Fruit fly (Drosophila melanogaster): Measurements from ENCODE around the gene Trf2.

The Trf2 gene

DNA sequence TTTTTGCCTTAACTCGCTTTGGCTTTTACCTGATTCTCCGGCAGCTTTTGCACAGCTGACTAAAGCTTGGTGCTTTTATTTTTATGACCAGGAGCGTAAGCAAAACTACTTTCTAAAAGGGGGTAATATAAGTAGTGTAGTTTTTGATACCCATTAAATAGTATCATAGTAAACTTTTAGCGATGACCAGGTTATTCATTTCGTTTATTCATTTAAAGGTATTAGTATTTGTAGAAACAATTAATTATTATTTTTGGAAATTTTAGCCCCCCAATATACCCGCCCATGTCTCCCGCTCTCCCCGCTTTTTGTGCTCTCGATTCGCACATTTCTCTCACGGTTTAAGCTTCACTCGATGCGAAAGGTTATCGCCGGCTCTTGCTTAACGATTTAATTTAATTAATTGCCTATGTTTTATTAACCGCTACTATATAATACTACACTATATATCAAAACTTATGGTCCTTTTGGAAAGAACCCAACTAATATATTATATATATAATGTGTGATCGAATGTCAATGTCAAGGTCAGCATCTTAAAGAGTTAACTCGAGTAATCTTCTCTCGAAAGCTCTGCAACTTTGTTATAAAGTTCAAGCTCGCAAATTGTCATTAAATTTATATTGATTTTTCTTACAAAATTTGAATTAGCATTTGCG is 55.4 kb downstream of the Trf2 start, which contains the start of gene Sptr (continued):
- peak; percentile 86 for TF ChIP-seq D19B (GFP tag; optimal IDR thresholded peaks at IDR 0.05)
- peak; percentile 67 for TF ChIP-seq nerfin-1 (tag; optimal IDR thresholded peaks at IDR 0.05)
- peak; percentile 87 for TF ChIP-seq CG10366 (GFP tag; IDR thresholded peaks at IDR 0.05)
- TF ChIP-seq Gug (GFP tag; IDR thresholded peaks at IDR 0.05) = peak; percentile 76; the same call in 3 of the 4 replicates
- TF ChIP-seq Poxn (GFP tag; IDR thresholded peaks at IDR 0.05) = peak; percentile 66; the same call in 1 of the 2 replicates
- TF ChIP-seq z (GFP tag; IDR thresholded peaks at IDR 0.05) = no peak
- TF ChIP-seq CG17802 (tag; optimal IDR thresholded peaks at IDR 0.05) = peak; percentile 7
- peak; percentile 57 for TF ChIP-seq CG16863 (GFP tag; optimal IDR thresholded peaks at IDR 0.05)
- TF ChIP-seq Fer1 (GFP tag; optimal IDR thresholded peaks at IDR 0.05) = peak; percentile 95
- TF ChIP-seq ap (GFP tag; IDR thresholded peaks at IDR 0.05) = peak; percentile 80
- TF ChIP-seq D (optimal IDR thresholded peaks at IDR 0.05) = no peak
- peak; percentile 57 for TF ChIP-seq D (GFP tag; optimal IDR thresholded peaks at IDR 0.05)
- no peak for TF ChIP-seq prd (optimal IDR thresholded peaks at IDR 0.05)
- TF ChIP-seq prd (GFP tag; IDR thresholded peaks at IDR 0.05) = peak; percentile 85
- peak; percentile 65 for TF ChIP-seq Hmx (GFP tag; optimal IDR thresholded peaks at IDR 0.05)
- no peak for TF ChIP-seq CG10565 (GFP tag; optimal IDR thresholded peaks at IDR 0.05)
- TF ChIP-seq Oli (tag; optimal IDR thresholded peaks at IDR 0.05) = peak; percentile 86
- peak; percentile 86 for TF ChIP-seq mam (GFP tag; optimal IDR thresholded peaks at IDR 0.05)
- peak; percentile 42; the same call in 1 of the 2 replicates for TF ChIP-seq Lim3 (GFP tag; IDR thresholded peaks at IDR 0.05)
- TF ChIP-seq CG4617 (GFP tag; optimal IDR thresholded peaks at IDR 0.05; ENCODE audit: borderline replicate concordance) = peak; percentile 25
- TF ChIP-seq knrl (GFP tag; IDR thresholded peaks at IDR 0.05; ENCODE audit: partially characterized antibody) = no peak
- TF ChIP-seq HmgD (GFP tag; optimal IDR thresholded peaks at IDR 0.05) = no peak
- peak; percentile 69 for TF ChIP-seq CG1024 (GFP tag; IDR thresholded peaks at IDR 0.05)
- TF ChIP-seq Nf-YB (GFP tag; optimal IDR thresholded peaks at IDR 0.05) = peak; percentile 68
- TF ChIP-seq shn (GFP tag; optimal IDR thresholded peaks at IDR 0.05) = peak; percentile 23
- peak; percentile 57; the same call in 1 of the 2 replicates for TF ChIP-seq peb (GFP tag; IDR thresholded peaks at IDR 0.05)
- peak; percentile 90 for TF ChIP-seq CG8924 (tag; optimal IDR thresholded peaks at IDR 0.05)
- TF ChIP-seq Side (GFP tag; optimal IDR thresholded peaks at IDR 0.05) = peak; percentile 71
- TF ChIP-seq tap (tag; optimal IDR thresholded peaks at IDR 0.05) = peak; percentile 86
- no peak for TF ChIP-seq CG15073 (GFP tag; optimal IDR thresholded peaks at IDR 0.05)
- TF ChIP-seq CG8089 (GFP tag; optimal IDR thresholded peaks at IDR 0.05) = peak; percentile 2
- TF ChIP-seq CG31365 (tag; optimal IDR thresholded peaks at IDR 0.05) = peak; percentile 55
- TF ChIP-seq Sin3A (optimal IDR thresholded peaks at IDR 0.05) = no peak
- peak; percentile 96 for TF ChIP-seq Rfx (GFP tag; IDR thresholded peaks at IDR 0.05)
- TF ChIP-seq Nf-YA (GFP tag; IDR thresholded peaks at IDR 0.05) = peak; percentile 77
- peak; percentile 96 for TF ChIP-seq Med (GFP tag)
- TF ChIP-seq al (GFP tag; IDR thresholded peaks at IDR 0.05) = peak; percentile 88
- TF ChIP-seq CG3726 (GFP tag; IDR thresholded peaks at IDR 0.05) = peak; percentile 73; the same call in 2 of the 3 replicates
- peak; percentile 85 for TF ChIP-seq CG15514 (GFP tag; optimal IDR thresholded peaks at IDR 0.05)
- peak; percentile 96 for TF ChIP-seq CG18599 (GFP tag; optimal IDR thresholded peaks at IDR 0.05)
- peak; percentile 76 for TF ChIP-seq schlank (tag; optimal IDR thresholded peaks at IDR 0.05)
- TF ChIP-seq YL-1 (GFP tag; optimal IDR thresholded peaks at IDR 0.05) = peak; percentile 43
- peak; percentile 90 for TF ChIP-seq sens (GFP tag)
- peak; percentile 89 for TF ChIP-seq scrt (GFP tag; optimal IDR thresholded peaks at IDR 0.05)
- peak; percentile 82 for TF ChIP-seq salm (tag; optimal IDR thresholded peaks at IDR 0.05)
- TF ChIP-seq CG17385 (GFP tag; optimal IDR thresholded peaks at IDR 0.05) = peak; percentile 84
- no peak for TF ChIP-seq CG8478 (optimal IDR thresholded peaks at IDR 0.05)
- peak; percentile 64 for TF ChIP-seq oc (tag; optimal IDR thresholded peaks at IDR 0.05)
- peak; percentile 92 for TF ChIP-seq CG14014 (GFP tag; IDR thresholded peaks at IDR 0.05)
- TF ChIP-seq vvl (GFP tag; IDR thresholded peaks at IDR 0.05) = peak; percentile 95
- TF ChIP-seq Nf-YC (tag; optimal IDR thresholded peaks at IDR 0.05) = peak; percentile 80
- TF ChIP-seq tin (GFP tag; optimal IDR thresholded peaks at IDR 0.05) = peak; percentile 73

All from whole organism, embryonic.